Worm (Caenorhabditis elegans): ENCODE results near the gene amdh-1.

amdh-1 gene

DNA sequence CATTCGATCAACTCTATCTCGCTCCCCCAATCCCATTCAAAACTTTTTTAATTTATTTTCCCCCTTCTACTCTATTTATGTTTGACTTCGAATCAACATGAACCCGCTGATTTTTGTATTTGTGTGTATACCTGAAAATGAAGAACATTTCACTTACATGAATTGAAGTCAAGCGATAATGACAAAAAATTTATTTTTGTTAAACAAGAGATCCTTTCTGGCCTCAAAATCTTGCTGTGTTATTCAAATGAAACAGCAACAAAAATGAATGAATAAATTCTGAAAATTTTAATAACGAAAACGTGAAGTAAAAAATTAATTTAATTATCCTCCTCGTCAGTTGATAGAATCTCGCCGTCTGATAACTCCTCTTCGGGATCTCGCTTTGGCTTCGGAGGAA, 49.2 kb upstream of the amdh-1 start (continued):
- TF ChIP-seq attf-5 (GFP tag; optimal IDR thresholded peaks at IDR 0.05) = no peak
- TF ChIP-seq ztf-18 (tag; optimal IDR thresholded peaks at IDR 0.05) = peak; percentile 12
- TF ChIP-seq ekl-4 (GFP tag; IDR thresholded peaks at IDR 0.05) = peak; percentile 55
- TF ChIP-seq F57A8.1 (GFP tag; optimal IDR thresholded peaks at IDR 0.05) = no peak
- TF ChIP-seq lin-26 (GFP tag; IDR thresholded peaks at IDR 0.05) = peak; percentile 68
- peak; percentile 60 for TF ChIP-seq C17E4.6 (GFP tag; IDR thresholded peaks at IDR 0.05)
- no peak for TF ChIP-seq rec-8 (tag; optimal IDR thresholded peaks at IDR 0.05)
- TF ChIP-seq F37B4.10 (GFP tag; IDR thresholded peaks at IDR 0.05) = no peak
- TF ChIP-seq ztf-3 (GFP tag; optimal IDR thresholded peaks at IDR 0.05) = no peak
- no peak for TF ChIP-seq cebp-1 (GFP tag; IDR thresholded peaks at IDR 0.05)
- TF ChIP-seq cebp-1 (tag; optimal IDR thresholded peaks at IDR 0.05) = peak; percentile 8
- no peak for TF ChIP-seq B0261.1 (tag; optimal IDR thresholded peaks at IDR 0.05)
- no peak for TF ChIP-seq ceh-79 (tag; optimal IDR thresholded peaks at IDR 0.05)
- TF ChIP-seq F39B2.1 (GFP tag; IDR thresholded peaks at IDR 0.05) = no peak
- TF ChIP-seq nfyb-1 (GFP tag; IDR thresholded peaks at IDR 0.05) = no peak
- TF ChIP-seq ets-4 (GFP tag; optimal IDR thresholded peaks at IDR 0.05) = no peak
- no peak for TF ChIP-seq lin-40 (tag; optimal IDR thresholded peaks at IDR 0.05)
- TF ChIP-seq dpl-1 (GFP tag; optimal IDR thresholded peaks at IDR 0.05) = no peak
- no peak for TF ChIP-seq akir-1 (GFP tag; optimal IDR thresholded peaks at IDR 0.05)
- TF ChIP-seq snpc-1.1 (tag; optimal IDR thresholded peaks at IDR 0.05; ENCODE audit: insufficient read depth) = peak; percentile 56
- TF ChIP-seq mel-28 (tag; optimal IDR thresholded peaks at IDR 0.05; ENCODE audit: borderline replicate concordance) = no peak
- peak; percentile 73 for TF ChIP-seq B0336.3 (GFP tag; IDR thresholded peaks at IDR 0.05)
- no peak for TF ChIP-seq T07F8.4 (tag; optimal IDR thresholded peaks at IDR 0.05)
- TF ChIP-seq ceh-27 (GFP tag; optimal IDR thresholded peaks at IDR 0.05) = no peak
- TF ChIP-seq him-1 (tag; optimal IDR thresholded peaks at IDR 0.05) = peak; percentile 72
- TF ChIP-seq cebp-2 (GFP tag; IDR thresholded peaks at IDR 0.05) = no peak
- TF ChIP-seq athp-1 (tag; optimal IDR thresholded peaks at IDR 0.05) = peak; percentile 40
- no peak for TF ChIP-seq F23B12.7 (tag; optimal IDR thresholded peaks at IDR 0.05; ENCODE audit: insufficient read depth)
- TF ChIP-seq snpc-4 (GFP tag; optimal IDR thresholded peaks at IDR 0.05) = no peak
- peak in 2 of 4 experiments; percentile 4 to 32 for TF ChIP-seq snpc-4 (tag; optimal IDR thresholded peaks at IDR 0.05)
- TF ChIP-seq somi-1 (GFP tag; optimal IDR thresholded peaks at IDR 0.05) = no peak
- no peak for TF ChIP-seq ztf-22 (GFP tag; optimal IDR thresholded peaks at IDR 0.05)
- no peak for TF ChIP-seq dpff-1 (tag; optimal IDR thresholded peaks at IDR 0.05)
- TF ChIP-seq fkh-3 (tag; optimal IDR thresholded peaks at IDR 0.05) = no peak
- TF ChIP-seq Y56A3A.18 (GFP tag; IDR thresholded peaks at IDR 0.05) = no peak
- peak; percentile 81 for TF ChIP-seq hsf-1 (GFP tag; IDR thresholded peaks at IDR 0.05)
- TF ChIP-seq Y67H2A.10 (GFP tag; conservative IDR thresholded peaks at IDR 0.05) = no peak
- no peak for TF ChIP-seq T26A5.8 (tag; optimal IDR thresholded peaks at IDR 0.05)
- TF ChIP-seq K12H6.12 (tag; optimal IDR thresholded peaks at IDR 0.05) = no peak
- TF ChIP-seq Y53F4B.3 (GFP tag; IDR thresholded peaks at IDR 0.05) = no peak
